Worm (Caenorhabditis elegans) whole organism, young adult: Measurements from ENCODE around the gene Y57G11C.42.

ENCODE experiments used
- B0035.1 ChIP-seq: sonication (generic microtip); optimal IDR thresholded peaks from 2 replicates; lab custom pipeline; 2016; ENCODE audit warnings: missing genetic modification characterization, mild to moderate bottlenecking, missing compliant biosample characterization, missing genotype, missing genetic modification reagents
- T07F8.4 ChIP-seq: sonication (generic microtip); optimal IDR thresholded peaks from 2 replicates; lab custom pipeline; 2016; ENCODE audit warnings: mild to moderate bottlenecking, missing genetic modification characterization, moderate library complexity, missing compliant biosample characterization
- ZK185.1 ChIP-seq: sonication (generic microtip); optimal IDR thresholded peaks from 2 replicates; lab custom pipeline; 2016; ENCODE audit warnings: mild to moderate bottlenecking, missing genetic modification characterization, missing compliant biosample characterization; ENCODE audit not compliant: poor library complexity, severe bottlenecking
- cebp-1 ChIP-seq, 2 experiments: fragments of 200-800 bp in 1 of 2; sonication (Bioruptor generic) in 1 of 2; sonication (generic microtip) in 1 of 2; IDR thresholded peaks in 1 of 2; optimal IDR thresholded peaks in 1 of 2; 2 replicates each; pipeline versions ENCODE4 v1.3.6 to Lab custom; 2017 to 2022; ENCODE audit warnings: missing compliant biosample characterization in 2 of 2, missing genetic modification characterization in 2 of 2, mild to moderate bottlenecking in 1 of 2, missing genetic modification reagents in 1 of 2, moderate library complexity in 1 of 2
- him-1 ChIP-seq: sonication (generic microtip); optimal IDR thresholded peaks from 2 replicates; lab custom pipeline; 2016; ENCODE audit warnings: missing genotype, missing genetic modification reagents, missing genetic modification characterization, missing compliant biosample characterization
- pha-4 ChIP-seq: fragments of 150-350 bp; sonication (generic microtip); optimal IDR thresholded peaks from 2 replicates; lab custom pipeline; 2014; ENCODE audit warnings: missing biosample characterization, missing genetic modification reagents, missing genetic modification characterization
- snpc-4 ChIP-seq, 5 experiments: fragments of 150-350 bp in 1 of 5; sonication (generic microtip) in 4 of 5; optimal IDR thresholded peaks; 2 replicates each; lab custom pipeline; 2014 to 2018; ENCODE audit warnings: missing genetic modification characterization in 5 of 5, missing biosample characterization in 3 of 5, antibody characterized with exemption in 2 of 5, mild to moderate bottlenecking in 2 of 5, missing compliant biosample characterization in 2 of 5, missing genotype in 2 of 5, moderate library complexity in 2 of 5, missing genetic modification reagents in 1 of 5

DNA sequence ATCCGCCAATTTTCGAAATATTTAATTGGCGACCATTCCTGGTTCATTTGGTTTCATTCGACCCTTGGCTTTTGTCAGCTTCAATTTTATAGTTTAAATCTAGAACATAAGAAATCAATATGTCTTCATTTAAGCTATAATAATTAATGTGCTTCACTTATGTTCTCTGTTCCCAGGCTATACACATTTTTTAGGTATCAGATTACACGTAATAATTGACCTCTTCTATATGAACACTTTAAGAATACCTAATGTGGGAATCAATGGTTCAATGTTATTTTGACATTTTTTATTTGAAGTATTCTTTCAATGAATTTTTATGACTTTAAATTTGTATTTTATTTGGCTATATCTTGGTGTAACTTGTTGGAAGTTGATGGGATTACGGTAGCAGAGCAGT lies 19.0 kb upstream of the Y57G11C.42 start, which contains the start of gene lgc-7:
- TF ChIP-seq snpc-4 (GFP tag; optimal IDR thresholded peaks at IDR 0.05; lab: Kevin White, UChicago), result no peak
- no peak for TF ChIP-seq snpc-4 (tag; optimal IDR thresholded peaks at IDR 0.05; lab: Kevin White, UChicago)
- no peak for TF ChIP-seq cebp-1 (GFP tag; IDR thresholded peaks at IDR 0.05; lab: Robert Waterston, UW)
- no peak for TF ChIP-seq cebp-1 (tag; optimal IDR thresholded peaks at IDR 0.05; lab: Kevin White, UChicago)
- no peak for TF ChIP-seq ZK185.1
- TF ChIP-seq him-1 (tag; lab: Kevin White, UChicago), result no peak
- no peak for TF ChIP-seq T07F8.4 (tag; lab: Kevin White, UChicago)
- no peak for TF ChIP-seq B0035.1 (tag; lab: Kevin White, UChicago)
- no peak for TF ChIP-seq pha-4
